Fruit fly (Drosophila melanogaster) whole organism, pupa: ENCODE results near the gene Sgt.

Experiments
- CG12605 ChIP-seq: fragments of 200-800 bp; sonication (Bioruptor generic); IDR thresholded peaks from 2 replicates; pipeline ENCODE4 v1.3.6; 2022; ENCODE audit warnings: missing biosample characterization, missing genetic modification characterization
- CG14655 ChIP-seq: fragments of 200-800 bp; sonication (Bioruptor generic); optimal IDR thresholded peaks from 3 replicates; lab custom pipeline; 2017; ENCODE audit warnings: mild to moderate bottlenecking, missing biosample characterization, missing genetic modification reagents, missing genetic modification characterization
- CG15710 ChIP-seq: fragments of 200-800 bp; sonication (Bioruptor generic); optimal IDR thresholded peaks from 2 replicates; lab custom pipeline; 2018; ENCODE audit warnings: missing biosample characterization, mild to moderate bottlenecking, missing genetic modification characterization, moderate library complexity
- CG32121 ChIP-seq: fragments of 200-800 bp; sonication (Bioruptor generic); IDR thresholded peaks from 2 replicates; pipeline ENCODE4 v1.3.6; 2022; ENCODE audit warnings: missing biosample characterization, missing genetic modification characterization
- CG34367 ChIP-seq: fragments of 200-800 bp; sonication (Bioruptor generic); optimal IDR thresholded peaks from 2 replicates; lab custom pipeline; 2018; ENCODE audit warnings: missing biosample characterization, mild to moderate bottlenecking, missing genetic modification characterization
- CG8159 ChIP-seq: fragments of 200-800 bp; sonication (Bioruptor generic); optimal IDR thresholded peaks from 3 replicates; lab custom pipeline; 2018; ENCODE audit warnings: missing biosample characterization, mild to moderate bottlenecking, missing genetic modification characterization, moderate library complexity
- CG8301 ChIP-seq: fragments of 200-800 bp; sonication (Bioruptor generic); optimal IDR thresholded peaks from 2 replicates; lab custom pipeline; 2018; ENCODE audit warnings: missing biosample characterization, mild to moderate bottlenecking, missing genetic modification characterization
- CG9948 ChIP-seq: fragments of 200-800 bp; sonication (Bioruptor generic); optimal IDR thresholded peaks from 2 replicates; lab custom pipeline; 2018; ENCODE audit warnings: missing biosample characterization, mild to moderate bottlenecking, missing genetic modification characterization, moderate library complexity
- D1 ChIP-seq: fragments of 200-800 bp; sonication (Bioruptor generic); optimal IDR thresholded peaks from 2 replicates; lab custom pipeline; 2018; ENCODE audit warnings: missing biosample characterization, mild to moderate bottlenecking, missing genetic modification characterization, moderate library complexity
- EcR ChIP-seq: fragments of 200-800 bp; sonication (Bioruptor generic); optimal IDR thresholded peaks from 3 replicates; lab custom pipeline; 2019; ENCODE audit warnings: missing biosample characterization, missing genetic modification characterization, mild to moderate bottlenecking, moderate library complexity, missing genetic modification reagents
- fd96Ca ChIP-seq: fragments of 200-800 bp; sonication (Bioruptor generic); IDR thresholded peaks from 3 replicates; pipeline ENCODE4 v1.3.6; 2022; ENCODE audit warnings: missing biosample characterization, missing genetic modification characterization

dm6 chr2L:17427929-17428456, 43.4 kb upstream of the Sgt start:
- TF ChIP-seq CG8159 (tag; lab: Kevin White, UChicago) (peak; percentile 49), CG9948 (tag; lab: Kevin White, UChicago) (no peak), D1 (tag; lab: Kevin White, UChicago) (no peak), CG14655 (GFP tag; lab: Kevin White, UChicago) (peak; percentile 43), CG12605 (GFP tag; lab: Robert Waterston, UW) (peak; percentile 63), CG8301 (peak; percentile 5), CG32121 (peak; percentile 50; the same call in 1 of the 2 replicates), fd96Ca (no peak; the same call in 2 of the 3 replicates), EcR (peak; percentile 83), CG34367 (peak; percentile 27), CG15710 (peak; percentile 10)
